Worm (Caenorhabditis elegans) whole organism, L4 larva: ENCODE measurements around the gene B0554.5.

Experiments
- F26F4.8 ChIP-seq: fragments of 200-800 bp; sonication (Bioruptor generic); conservative IDR thresholded peaks from 2 replicates; pipeline ENCODE4 v1.3.6; 2022; ENCODE audit warnings: missing genetic modification characterization, missing compliant biosample characterization
- F49E8.2 ChIP-seq: sonication (generic microtip); optimal IDR thresholded peaks from 2 replicates; lab custom pipeline; 2016; ENCODE audit warnings: missing compliant biosample characterization, mild to moderate bottlenecking, missing genetic modification characterization, borderline replicate concordance
- T26A8.4 ChIP-seq: fragments of 200-800 bp; sonication (Bioruptor generic); IDR thresholded peaks from 2 replicates; pipeline ENCODE4 v1.3.6; 2022; ENCODE audit warnings: missing genetic modification characterization, missing compliant biosample characterization
- Y48G9A.11 ChIP-seq: fragments of 200-800 bp; sonication (Bioruptor generic); IDR thresholded peaks from 2 replicates; pipeline ENCODE4 v1.3.6; 2022; ENCODE audit warnings: missing genetic modification reagents, missing genetic modification characterization, missing compliant biosample characterization
- ZK337.2 ChIP-seq: fragments of 200-800 bp; sonication (Bioruptor generic); IDR thresholded peaks from 2 replicates; pipeline ENCODE4 v1.3.6; 2022; ENCODE audit warnings: missing genetic modification reagents, missing genetic modification characterization, missing compliant biosample characterization
- aha-1 ChIP-seq: fragments of 150-350 bp; peaks from one replicate; lab custom pipeline; 2014; ENCODE audit warnings: missing biosample characterization, missing genetic modification characterization
- ama-1 ChIP-seq: fragments of 150-350 bp; optimal IDR thresholded peaks from 2 replicates; lab custom pipeline; 2014; ENCODE audit warnings: inconsistent platforms, mixed read lengths
- arid-1 ChIP-seq: fragments of 200-800 bp; sonication (Bioruptor generic); conservative IDR thresholded peaks from 2 replicates; pipeline ENCODE4 v1.3.6; 2022; ENCODE audit warnings: missing genetic modification reagents, missing genetic modification characterization, missing compliant biosample characterization
- ceh-20 ChIP-seq: fragments of 200-800 bp; sonication (Bioruptor generic); IDR thresholded peaks from 2 replicates; pipeline ENCODE4 v1.3.6; 2022; ENCODE audit warnings: missing genetic modification reagents, missing genetic modification characterization, missing compliant biosample characterization
- ceh-32 ChIP-seq: sonication (generic microtip); optimal IDR thresholded peaks from 2 replicates; lab custom pipeline; 2016; ENCODE audit warnings: mild to moderate bottlenecking, missing genetic modification characterization, missing compliant biosample characterization; ENCODE audit not compliant: poor library complexity
- ceh-44 ChIP-seq: fragments of 200-800 bp; sonication (Bioruptor generic); IDR thresholded peaks from 2 replicates; pipeline ENCODE4 v1.3.6; 2022; ENCODE audit warnings: missing genetic modification reagents, missing genetic modification characterization, missing compliant biosample characterization
- ces-1 ChIP-seq: fragments of 150-350 bp; sonication (generic microtip); optimal IDR thresholded peaks from 4 replicates; lab custom pipeline; 2014; ENCODE audit warnings: missing biosample characterization, missing genetic modification reagents, missing genetic modification characterization
- cey-2 ChIP-seq: sonication (generic microtip); optimal IDR thresholded peaks from 3 replicates; lab custom pipeline; 2017; ENCODE audit warnings: missing genetic modification characterization, mild to moderate bottlenecking, missing compliant biosample characterization, antibody characterized with exemption, borderline replicate concordance; ENCODE audit not compliant: insufficient read depth
- daf-12 ChIP-seq: fragments of 150-350 bp; optimal IDR thresholded peaks from 2 replicates; lab custom pipeline; 2014; ENCODE audit warnings: missing biosample characterization, missing genetic modification reagents, missing genetic modification characterization
- daf-16 ChIP-seq, 3 experiments: sonication (generic microtip); optimal IDR thresholded peaks; 2 replicates each; lab custom pipeline; 2016 to 2017; ENCODE audit warnings: missing genetic modification characterization in 3 of 3, missing genetic modification reagents in 3 of 3, mild to moderate bottlenecking in 2 of 3, missing compliant biosample characterization in 2 of 3, missing biosample characterization in 1 of 3, moderate library complexity in 1 of 3
- daf-8 ChIP-seq: fragments of 200-800 bp; sonication (Bioruptor generic); IDR thresholded peaks from 2 replicates; pipeline ENCODE4 v1.3.6; 2022; ENCODE audit warnings: missing genetic modification characterization, missing compliant biosample characterization
- dmd-6 ChIP-seq: fragments of 200-800 bp; sonication (Bioruptor generic); IDR thresholded peaks from 2 replicates; pipeline ENCODE4 v1.3.6; 2022; ENCODE audit warnings: missing genetic modification reagents, missing genetic modification characterization, missing compliant biosample characterization
- fos-1 ChIP-seq: fragments of 150-350 bp; optimal IDR thresholded peaks from 2 replicates; lab custom pipeline; 2014; ENCODE audit warnings: missing biosample characterization, missing genetic modification characterization
- gei-8 ChIP-seq: fragments of 200-800 bp; sonication (Bioruptor generic); optimal IDR thresholded peaks from 2 replicates; lab custom pipeline; 2018; ENCODE audit warnings: mild to moderate bottlenecking, missing genetic modification characterization, missing compliant biosample characterization
- hlh-30 ChIP-seq: sonication (generic microtip); optimal IDR thresholded peaks from 2 replicates; lab custom pipeline; 2017; ENCODE audit warnings: antibody characterized with exemption, mild to moderate bottlenecking, missing genetic modification characterization, missing compliant biosample characterization; ENCODE audit not compliant: insufficient read depth
- lin-15B ChIP-seq: fragments of 150-350 bp; sonication (generic microtip); optimal IDR thresholded peaks from 3 replicates; lab custom pipeline; 2014; ENCODE audit warnings: missing biosample characterization, missing genetic modification characterization
- lin-38 ChIP-seq: fragments of 200-800 bp; sonication (Bioruptor generic); IDR thresholded peaks from 2 replicates; pipeline ENCODE4 v1.3.6; 2022; ENCODE audit warnings: missing genetic modification reagents, missing genetic modification characterization, missing compliant biosample characterization
- lir-3 ChIP-seq: sonication (generic microtip); optimal IDR thresholded peaks from 2 replicates; lab custom pipeline; 2016; ENCODE audit warnings: mild to moderate bottlenecking, missing genetic modification characterization, missing compliant biosample characterization
- madf-5 ChIP-seq, 2 experiments: fragments of 200-800 bp; sonication (Bioruptor generic); IDR thresholded peaks; 2 replicates each; pipeline ENCODE4 v1.3.6; 2022; ENCODE audit warnings: missing compliant biosample characterization in 2 of 2, missing genetic modification characterization in 2 of 2
- mdl-1 ChIP-seq, 2 experiments: fragments of 150-350 bp in 1 of 2; sonication (generic microtip) in 1 of 2; optimal IDR thresholded peaks; 2 replicates each; lab custom pipeline; 2014 to 2017; ENCODE audit warnings: missing biosample characterization in 2 of 2, missing genetic modification characterization in 2 of 2
- mdt-29 ChIP-seq: fragments of 200-800 bp; sonication (Bioruptor generic); IDR thresholded peaks from 2 replicates; pipeline ENCODE4 v1.3.6; 2022; ENCODE audit warnings: missing genetic modification reagents, missing genetic modification characterization, missing compliant biosample characterization
- mes-2 ChIP-seq: sonication (generic microtip); optimal IDR thresholded peaks from 2 replicates; lab custom pipeline; 2016; ENCODE audit warnings: missing genotype, mild to moderate bottlenecking, missing genetic modification characterization, missing compliant biosample characterization; ENCODE audit not compliant: poor library complexity, severe bottlenecking
- nhr-10 ChIP-seq: fragments of 150-350 bp; optimal IDR thresholded peaks from 2 replicates; lab custom pipeline; 2014; ENCODE audit warnings: missing biosample characterization, missing genetic modification characterization
- nhr-102 ChIP-seq: sonication (generic microtip); optimal IDR thresholded peaks from 2 replicates; lab custom pipeline; 2016; ENCODE audit warnings: mild to moderate bottlenecking, missing genetic modification characterization, moderate library complexity, missing compliant biosample characterization
- nhr-28 ChIP-seq: fragments of 150-350 bp; optimal IDR thresholded peaks from 2 replicates; lab custom pipeline; 2014; ENCODE audit warnings: missing biosample characterization, missing genetic modification characterization
- nhr-42 ChIP-seq: fragments of 200-800 bp; sonication (Bioruptor generic); IDR thresholded peaks from 2 replicates; pipeline ENCODE4 v1.3.6; 2022; ENCODE audit warnings: missing genetic modification characterization, missing compliant biosample characterization
- nhr-6 ChIP-seq: fragments of 150-350 bp; optimal IDR thresholded peaks from 2 replicates; lab custom pipeline; 2014; ENCODE audit warnings: missing biosample characterization, missing genetic modification characterization
- nhr-77 ChIP-seq: fragments of 150-350 bp; optimal IDR thresholded peaks from 2 replicates; lab custom pipeline; 2014; ENCODE audit warnings: missing biosample characterization, missing genetic modification characterization
- php-3 ChIP-seq: fragments of 200-800 bp; sonication (Bioruptor generic); IDR thresholded peaks from 2 replicates; pipeline ENCODE4 v1.3.6; 2022; ENCODE audit warnings: missing genetic modification reagents, missing genetic modification characterization, missing compliant biosample characterization
- pqm-1 ChIP-seq: sonication (generic microtip); optimal IDR thresholded peaks from 2 replicates; lab custom pipeline; 2017; ENCODE audit warnings: missing biosample characterization, missing genetic modification characterization
- rbr-2 ChIP-seq: sonication (generic microtip); optimal IDR thresholded peaks from 2 replicates; lab custom pipeline; 2016; ENCODE audit warnings: missing genotype, missing genetic modification characterization, missing compliant biosample characterization
- snpc-4 ChIP-seq: fragments of 150-350 bp; optimal IDR thresholded peaks from 2 replicates; lab custom pipeline; 2014; ENCODE audit warnings: missing biosample characterization, missing genetic modification characterization
- unc-130 ChIP-seq: sonication (generic microtip); optimal IDR thresholded peaks from 2 replicates; lab custom pipeline; 2016; ENCODE audit warnings: missing genetic modification reagents, missing genetic modification characterization, missing compliant biosample characterization
- unc-39 ChIP-seq: sonication (generic microtip); optimal IDR thresholded peaks from 2 replicates; lab custom pipeline; 2017; ENCODE audit warnings: missing biosample characterization, missing genetic modification characterization
- vab-7 ChIP-seq: fragments of 200-800 bp; sonication (Bioruptor generic); IDR thresholded peaks from 2 replicates; pipeline ENCODE4 v1.3.6; 2022; ENCODE audit warnings: missing genetic modification reagents, missing genetic modification characterization, missing compliant biosample characterization
- zag-1 ChIP-seq: fragments of 150-350 bp; optimal IDR thresholded peaks from 2 replicates; lab custom pipeline; 2014; ENCODE audit warnings: missing biosample characterization, missing genetic modification characterization
- zip-11 ChIP-seq: fragments of 200-800 bp; sonication (Bioruptor generic); IDR thresholded peaks from 2 replicates; pipeline ENCODE4 v1.3.6; 2022; ENCODE audit warnings: missing genetic modification characterization, missing compliant biosample characterization
- ztf-11 ChIP-seq: fragments of 150-350 bp; optimal IDR thresholded peaks from 2 replicates; lab custom pipeline; 2014; ENCODE audit warnings: missing biosample characterization, missing genetic modification characterization

B0554.5 gene

DNA sequence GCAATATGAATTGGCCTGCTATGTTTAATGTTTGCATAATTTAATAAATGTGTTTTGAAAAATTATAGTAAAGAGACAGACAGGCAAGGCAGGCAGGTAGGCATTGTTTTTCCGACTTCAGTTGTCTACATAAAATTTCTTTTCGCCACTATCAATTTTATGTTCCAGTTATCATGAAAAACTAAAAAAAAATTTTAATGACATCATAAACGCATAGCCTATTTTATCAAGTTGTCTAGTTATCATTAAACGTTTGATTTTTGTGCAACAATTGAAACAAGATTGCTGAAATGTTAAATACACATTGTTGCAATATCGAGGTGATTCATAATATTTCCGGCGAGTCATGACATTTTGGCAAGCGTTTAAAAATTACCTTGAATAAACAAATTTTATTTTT, 9.2 kb upstream of the B0554.5 start:
- TF ChIP-seq fos-1 (tag; lab: Kevin White, UChicago) (no peak), daf-16 (GFP tag; optimal IDR thresholded peaks at IDR 0.05; lab: Kevin White, UChicago) (no peak), daf-16 (tag; optimal IDR thresholded peaks at IDR 0.05; lab: Kevin White, UChicago) (peak; percentile 47), gei-8 (no peak), cey-2 (tag; lab: Kevin White, UChicago) (no peak), F49E8.2 (tag; lab: Kevin White, UChicago) (no peak), nhr-102 (tag; lab: Kevin White, UChicago) (no peak), snpc-4 (no peak), nhr-28 (tag; lab: Kevin White, UChicago) (peak; percentile 60), madf-5 (GFP tag; IDR thresholded peaks at IDR 0.05; lab: Robert Waterston, UW) (no peak), nhr-10 (tag; lab: Kevin White, UChicago) (no peak), rbr-2 (tag; lab: Kevin White, UChicago) (no peak), lir-3 (tag; lab: Kevin White, UChicago) (no peak), ceh-20 (GFP tag; lab: Robert Waterston, UW) (no peak), nhr-42 (no peak), dmd-6 (peak; percentile 55; the same call in 1 of the 2 replicates), hlh-30 (tag; lab: Kevin White, UChicago) (no peak), pqm-1 (tag; lab: Kevin White, UChicago) (peak; percentile 80), F26F4.8 (GFP tag; lab: Robert Waterston, UW) (no peak), ceh-32 (tag; lab: Kevin White, UChicago) (no peak), T26A8.4 (no peak), mdl-1 (tag; optimal IDR thresholded peaks at IDR 0.05; lab: Kevin White, UChicago) (no peak), zag-1 (tag; lab: Kevin White, UChicago) (no peak), ZK337.2 (GFP tag; lab: Robert Waterston, UW) (no peak), mes-2 (tag; lab: Kevin White, UChicago) (no peak), ces-1 (GFP tag; lab: Kevin White, UChicago) (no peak), arid-1 (GFP tag; lab: Robert Waterston, UW) (no peak), ceh-44 (GFP tag; lab: Robert Waterston, UW) (no peak), lin-15B (tag; lab: Kevin White, UChicago) (no peak), daf-8 (no peak), vab-7 (no peak), Y48G9A.11 (GFP tag; lab: Robert Waterston, UW) (no peak), aha-1 (tag; lab: Kevin White, UChicago) (no peak), mdt-29 (no peak), ztf-11 (tag; lab: Kevin White, UChicago) (no peak), lin-38 (no peak), unc-39 (tag; lab: Kevin White, UChicago) (no peak), nhr-77 (tag; lab: Kevin White, UChicago) (peak; percentile 54), daf-12 (tag; lab: Kevin White, UChicago) (no peak), ama-1 (lab: Kevin White, UChicago) (no peak), nhr-6 (tag; lab: Kevin White, UChicago) (no peak), unc-130 (GFP tag; lab: Kevin White, UChicago) (no peak), php-3 (GFP tag; lab: Robert Waterston, UW) (peak; percentile 61), zip-11 (GFP tag; lab: Robert Waterston, UW) (no peak)
- TF ChIP-seq, all 104 proteins: peak for 6
